Worm (Caenorhabditis elegans) whole organism, young adult: Measurements from ENCODE around the gene vmo-1.
"Not testable (repeated sequence)": the region's sequence is repeated elsewhere in the genome, so short reads cannot be mapped to it uniquely, and the experiment has no call there.

Source experiments
- F52B5.7 ChIP-seq: sonication (generic microtip); optimal IDR thresholded peaks from 2 replicates; lab custom pipeline; 2016; ENCODE audit warnings: mild to moderate bottlenecking, missing genetic modification characterization, missing compliant biosample characterization
- K11D2.4 ChIP-seq: fragments of 200-800 bp; sonication (Bioruptor generic); IDR thresholded peaks from 2 replicates; pipeline ENCODE4 v1.3.6; 2022; ENCODE audit warnings: missing genetic modification reagents, missing genetic modification characterization, missing compliant biosample characterization
- ceh-27 ChIP-seq: fragments of 200-800 bp; sonication (Bioruptor generic); optimal IDR thresholded peaks from 2 replicates; lab custom pipeline; 2018; ENCODE audit warnings: mild to moderate bottlenecking, missing genetic modification characterization, moderate library complexity, missing compliant biosample characterization
- ekl-4 ChIP-seq: fragments of 200-800 bp; sonication (Bioruptor generic); IDR thresholded peaks from 2 replicates; pipeline ENCODE4 v1.3.6; 2022; ENCODE audit warnings: missing genetic modification reagents, missing genetic modification characterization, missing compliant biosample characterization
- hrde-1 ChIP-seq: sonication (generic microtip); optimal IDR thresholded peaks from 2 replicates; lab custom pipeline; 2016; ENCODE audit warnings: missing genetic modification characterization, mild to moderate bottlenecking, missing compliant biosample characterization, moderate library complexity, missing genotype, missing genetic modification reagents, borderline replicate concordance
- let-607 ChIP-seq, 2 experiments: fragments of 200-800 bp in 1 of 2; sonication (Bioruptor generic) in 1 of 2; sonication (generic microtip) in 1 of 2; optimal IDR thresholded peaks; 2 replicates each; lab custom pipeline; 2016 to 2018; ENCODE audit warnings: mild to moderate bottlenecking in 2 of 2, missing compliant biosample characterization in 2 of 2, missing genetic modification characterization in 2 of 2, moderate library complexity in 2 of 2, missing genotype in 1 of 2
- lin-54 ChIP-seq: fragments of 200-800 bp; sonication (Bioruptor generic); optimal IDR thresholded peaks from 2 replicates; lab custom pipeline; 2018; ENCODE audit warnings: mild to moderate bottlenecking, missing genetic modification characterization, missing compliant biosample characterization
- mcd-1 ChIP-seq: fragments of 200-800 bp; sonication (Bioruptor generic); IDR thresholded peaks from 2 replicates; pipeline ENCODE4 v1.3.6; 2022; ENCODE audit warnings: missing genetic modification reagents, missing genetic modification characterization, missing compliant biosample characterization
- pha-4 ChIP-seq: fragments of 150-350 bp; sonication (generic microtip); optimal IDR thresholded peaks from 2 replicates; lab custom pipeline; 2014; ENCODE audit warnings: missing biosample characterization, missing genetic modification reagents, missing genetic modification characterization
- rcor-1 ChIP-seq: fragments of 200-800 bp; sonication (Bioruptor generic); IDR thresholded peaks from 2 replicates; pipeline ENCODE4 v1.3.6; 2022; ENCODE audit warnings: missing genetic modification reagents, missing genetic modification characterization, missing compliant biosample characterization
- somi-1 ChIP-seq: fragments of 200-800 bp; sonication (Bioruptor generic); optimal IDR thresholded peaks from 2 replicates; lab custom pipeline; 2018; ENCODE audit warnings: mild to moderate bottlenecking, missing genetic modification characterization, missing compliant biosample characterization
- unc-62 ChIP-seq: fragments of 150-350 bp; optimal IDR thresholded peaks from 2 replicates; lab custom pipeline; 2014; ENCODE audit warnings: missing biosample characterization, missing genetic modification reagents, missing genetic modification characterization
- ztf-25 ChIP-seq: fragments of 200-800 bp; sonication (Bioruptor generic); IDR thresholded peaks from 2 replicates; pipeline ENCODE4 v1.3.6; 2022; ENCODE audit warnings: missing genetic modification reagents, missing genetic modification characterization, missing compliant biosample characterization

DNA sequence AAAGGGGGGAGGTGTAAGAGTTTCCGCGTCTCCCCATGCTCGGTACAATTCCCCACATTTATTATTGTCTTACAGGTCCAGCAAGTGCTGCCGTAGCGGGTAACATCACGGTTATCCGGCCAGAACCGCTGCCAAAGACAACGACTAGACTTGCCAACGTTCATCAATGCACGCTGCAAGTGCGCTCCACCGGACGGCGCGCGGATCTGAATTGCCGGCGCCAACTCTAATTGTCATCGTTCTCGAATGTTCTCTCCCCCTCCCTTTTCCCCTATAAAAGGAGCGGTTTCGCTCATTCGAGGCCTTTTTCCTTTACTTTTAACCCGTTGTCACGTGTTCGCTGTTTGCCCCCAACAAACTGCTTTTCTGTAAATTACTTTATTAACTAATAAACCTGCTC, 39.2 kb downstream of the vmo-1 start, which contains the start of gene Y38H6C.8:
- not testable (repeated sequence) for TF ChIP-seq K11D2.4 (GFP tag; lab: Robert Waterston, UW); F52B5.7 (tag; lab: Kevin White, UChicago); lin-54; ztf-25; let-607 (tag; optimal IDR thresholded peaks at IDR 0.05; lab: Kevin White, UChicago); rcor-1; pha-4 (tag; lab: Kevin White, UChicago); ceh-27 (GFP tag; lab: Kevin White, UChicago); hrde-1 (tag; lab: Kevin White, UChicago); mcd-1 (GFP tag; lab: Robert Waterston, UW); unc-62 (GFP tag; lab: Kevin White, UChicago); somi-1 (GFP tag; lab: Kevin White, UChicago); ekl-4 (GFP tag; lab: Robert Waterston, UW)
